Fruit fly (Drosophila melanogaster) whole organism, embryonic: ENCODE data around the gene CG46312.

Experiments used
- Antp ChIP-seq: fragments of 200-800 bp; sonication (Bioruptor generic); optimal IDR thresholded peaks from 3 replicates; lab custom pipeline; 2016; ENCODE audit warnings: missing biosample characterization, missing genetic modification characterization
- CG7745 ChIP-seq: fragments of 200-800 bp; sonication (Bioruptor generic); optimal IDR thresholded peaks from 2 replicates; lab custom pipeline; 2018; ENCODE audit warnings: missing biosample characterization, mild to moderate bottlenecking, missing genetic modification characterization, moderate library complexity
- CG8359 ChIP-seq: fragments of 200-800 bp; sonication (Bioruptor generic); optimal IDR thresholded peaks from 2 replicates; lab custom pipeline; 2017; ENCODE audit warnings: missing biosample characterization, mild to moderate bottlenecking, missing genetic modification characterization, borderline replicate concordance
- CG8944 ChIP-seq: fragments of 200-800 bp; sonication (Bioruptor generic); optimal IDR thresholded peaks from 3 replicates; lab custom pipeline; 2016; ENCODE audit warnings: missing biosample characterization, missing genetic modification characterization
- Eip74EF ChIP-seq, 2 experiments: fragments of 200-800 bp in 1 of 2; fragments of >200 bp in 1 of 2; sonication (Bioruptor generic) in 1 of 2; optimal IDR thresholded peaks; 2 replicates each; lab custom pipeline; 2017 to 2019; ENCODE audit warnings: missing biosample characterization in 2 of 2, missing genetic modification characterization in 2 of 2, mild to moderate bottlenecking in 1 of 2, moderate library complexity in 1 of 2
- Usf ChIP-seq: fragments of 200-800 bp; sonication (Bioruptor generic); optimal IDR thresholded peaks from 2 replicates; lab custom pipeline; 2017; ENCODE audit warnings: missing genotype, missing biosample characterization, missing genetic modification characterization
- bsh ChIP-seq, 2 experiments: fragments of 200-800 bp; sonication (Bioruptor generic); optimal IDR thresholded peaks; 2 replicates each; lab custom pipeline; 2017 to 2018; ENCODE audit warnings: mild to moderate bottlenecking in 2 of 2, missing biosample characterization in 2 of 2, missing genetic modification characterization in 2 of 2, moderate library complexity in 1 of 2
- ewg ChIP-seq: fragments of 200-800 bp; sonication (Bioruptor generic); optimal IDR thresholded peaks from 3 replicates; lab custom pipeline; 2017; ENCODE audit warnings: mild to moderate bottlenecking, missing biosample characterization, missing genetic modification reagents, missing genetic modification characterization

DNA sequence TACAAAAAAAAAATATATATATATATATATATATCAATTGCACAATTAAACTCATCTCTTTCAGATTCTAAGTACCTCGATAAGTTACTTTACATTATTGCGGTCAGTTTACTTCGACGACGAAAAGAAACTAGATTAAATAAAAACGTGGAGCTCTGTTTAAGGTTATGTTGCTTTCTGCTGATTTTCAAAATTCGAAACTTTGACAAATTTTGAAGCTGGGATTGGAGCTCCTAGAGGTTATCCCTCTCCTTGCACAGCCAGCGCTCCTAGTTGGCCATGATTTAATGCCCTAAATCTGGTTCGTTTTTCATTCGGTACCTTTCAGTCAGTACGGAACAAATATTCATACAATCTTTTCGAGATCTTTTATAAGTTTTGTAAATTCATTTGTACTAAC lies 15.2 kb downstream of the CG46312 start, which contains the start of gene CG42766:
- TF ChIP-seq ewg (GFP tag; lab: Kevin White, UChicago): no peak
- TF ChIP-seq CG7745 (tag; lab: Kevin White, UChicago): no peak
- no peak for TF ChIP-seq bsh (GFP tag; optimal IDR thresholded peaks at IDR 0.05; lab: Kevin White, UChicago)
- TF ChIP-seq Eip74EF (GFP tag; optimal IDR thresholded peaks at IDR 0.05; lab: Kevin White, UChicago): no peak
- no peak for TF ChIP-seq Antp (GFP tag; lab: Kevin White, UChicago)
- TF ChIP-seq CG8944 (GFP tag; lab: Kevin White, UChicago): no peak
- TF ChIP-seq Usf (GFP tag; lab: Kevin White, UChicago): no peak
- TF ChIP-seq CG8359 (GFP tag; lab: Kevin White, UChicago): no peak
